Fruit fly (Drosophila melanogaster) whole organism, prepupa: ENCODE results near the gene fng.

Experiments used
- Blimp-1 ChIP-seq: fragments of 200-800 bp; sonication (Bioruptor generic); optimal IDR thresholded peaks from 3 replicates; lab custom pipeline; 2017; ENCODE audit warnings: missing biosample characterization, missing genetic modification characterization, mild to moderate bottlenecking, moderate library complexity, missing genetic modification reagents
- CG10631 ChIP-seq: fragments of 200-800 bp; sonication (Bioruptor generic); optimal IDR thresholded peaks from 2 replicates; lab custom pipeline; 2016; ENCODE audit warnings: missing biosample characterization, missing genetic modification characterization
- CG11762 ChIP-seq: fragments of 200-800 bp; sonication (Bioruptor generic); optimal IDR thresholded peaks from 3 replicates; lab custom pipeline; 2016; ENCODE audit warnings: missing biosample characterization, missing genetic modification characterization; ENCODE audit not compliant: insufficient read depth
- CG11902 ChIP-seq: fragments of 200-800 bp; sonication (Bioruptor generic); optimal IDR thresholded peaks from 3 replicates; lab custom pipeline; 2016; ENCODE audit warnings: missing biosample characterization, missing genetic modification characterization
- CG15336 ChIP-seq: fragments of 200-800 bp; sonication (Bioruptor generic); IDR thresholded peaks from 2 replicates; pipeline ENCODE4 v1.3.6; 2022; ENCODE audit warnings: missing biosample characterization, missing genetic modification characterization
- CG1621 ChIP-seq: fragments of 200-800 bp; sonication (Bioruptor generic); optimal IDR thresholded peaks from 3 replicates; lab custom pipeline; 2018; ENCODE audit warnings: missing biosample characterization, mild to moderate bottlenecking, missing genetic modification characterization
- CG16779 ChIP-seq: fragments of 200-800 bp; sonication (Bioruptor generic); optimal IDR thresholded peaks from 3 replicates; lab custom pipeline; 2017; ENCODE audit warnings: missing biosample characterization, mild to moderate bottlenecking, missing genetic modification characterization
- CG3032 ChIP-seq: fragments of 200-800 bp; optimal IDR thresholded peaks from 2 replicates; lab custom pipeline; 2019; ENCODE audit warnings: missing biosample characterization, mild to moderate bottlenecking, missing genetic modification characterization, moderate library complexity
- CG31627 ChIP-seq: fragments of 200-800 bp; sonication (Bioruptor generic); optimal IDR thresholded peaks from 3 replicates; lab custom pipeline; 2016; ENCODE audit warnings: missing biosample characterization, missing genetic modification characterization
- CG32006 ChIP-seq: fragments of 200-800 bp; sonication (Bioruptor generic); optimal IDR thresholded peaks from 3 replicates; lab custom pipeline; 2017; ENCODE audit warnings: missing biosample characterization, mild to moderate bottlenecking, missing genetic modification characterization
- CG34406 ChIP-seq: fragments of 200-800 bp; sonication (Bioruptor generic); optimal IDR thresholded peaks from 3 replicates; lab custom pipeline; 2016; ENCODE audit warnings: missing biosample characterization, missing genetic modification characterization
- CG3919 ChIP-seq: fragments of 200-800 bp; sonication (Bioruptor generic); optimal IDR thresholded peaks from 3 replicates; lab custom pipeline; 2016; ENCODE audit warnings: missing biosample characterization, missing genetic modification characterization
- CG4318 ChIP-seq: fragments of 200-800 bp; sonication (Bioruptor generic); optimal IDR thresholded peaks from 3 replicates; lab custom pipeline; 2017; ENCODE audit warnings: missing biosample characterization, mild to moderate bottlenecking, missing genetic modification characterization
- CG6163 ChIP-seq: fragments of 200-800 bp; sonication (Bioruptor generic); IDR thresholded peaks from 3 replicates; pipeline ENCODE4 v1.3.6; 2022; ENCODE audit warnings: missing biosample characterization, missing genetic modification characterization
- CG6276 ChIP-seq: fragments of 200-800 bp; sonication (Bioruptor generic); optimal IDR thresholded peaks from 2 replicates; lab custom pipeline; 2017; ENCODE audit warnings: missing biosample characterization, mild to moderate bottlenecking, missing genetic modification characterization
- CG6792 ChIP-seq: fragments of 200-800 bp; sonication (Bioruptor generic); optimal IDR thresholded peaks from 3 replicates; lab custom pipeline; 2016; ENCODE audit warnings: missing biosample characterization, missing genetic modification characterization
- CG6808 ChIP-seq: fragments of 200-800 bp; sonication (Bioruptor generic); optimal IDR thresholded peaks from 3 replicates; lab custom pipeline; 2017; ENCODE audit warnings: missing biosample characterization, missing genetic modification characterization, mild to moderate bottlenecking, moderate library complexity, missing genetic modification reagents
- CG6854 ChIP-seq: fragments of 200-800 bp; sonication (Bioruptor generic); optimal IDR thresholded peaks from 2 replicates; lab custom pipeline; 2017; ENCODE audit warnings: missing biosample characterization, mild to moderate bottlenecking, missing genetic modification characterization
- CG7368 ChIP-seq: fragments of 200-800 bp; sonication (Bioruptor generic); optimal IDR thresholded peaks from 3 replicates; lab custom pipeline; 2016; ENCODE audit warnings: missing biosample characterization, missing genetic modification characterization
- CG8119 ChIP-seq: fragments of 200-800 bp; sonication (Bioruptor generic); IDR thresholded peaks from 3 replicates; pipeline ENCODE4 v1.3.6; 2022; ENCODE audit warnings: missing biosample characterization, missing genetic modification characterization
- CG8319 ChIP-seq: fragments of 200-800 bp; sonication (Bioruptor generic); optimal IDR thresholded peaks from 3 replicates; lab custom pipeline; 2016; ENCODE audit warnings: missing biosample characterization, missing genetic modification characterization
- CG8632 ChIP-seq: fragments of 200-800 bp; sonication (Bioruptor generic); optimal IDR thresholded peaks from 3 replicates; lab custom pipeline; 2016; ENCODE audit warnings: missing biosample characterization, missing genetic modification characterization
- CG9139 ChIP-seq: fragments of 200-800 bp; sonication (Bioruptor generic); optimal IDR thresholded peaks from 3 replicates; lab custom pipeline; 2017; ENCODE audit warnings: missing biosample characterization, mild to moderate bottlenecking, missing genetic modification characterization
- Ets21C ChIP-seq: fragments of 200-800 bp; sonication (Bioruptor generic); optimal IDR thresholded peaks from 3 replicates; lab custom pipeline; 2016; ENCODE audit warnings: missing biosample characterization, missing genetic modification characterization
- Ets96B ChIP-seq: fragments of 200-800 bp; optimal IDR thresholded peaks from 2 replicates; lab custom pipeline; 2019; ENCODE audit warnings: missing biosample characterization, mild to moderate bottlenecking, missing genetic modification characterization, moderate library complexity
- Gug ChIP-seq: fragments of 200-800 bp; sonication (Bioruptor generic); IDR thresholded peaks from 2 replicates; pipeline ENCODE4 v1.3.6; 2022; ENCODE audit warnings: missing biosample characterization, missing genetic modification characterization
- Hr38 ChIP-seq: sonication (Bioruptor generic); optimal IDR thresholded peaks from 2 replicates; lab custom pipeline; 2016; ENCODE audit warnings: missing biosample characterization, missing genetic modification characterization
- Hr39 ChIP-seq: fragments of 200-800 bp; sonication (Bioruptor generic); optimal IDR thresholded peaks from 2 replicates; lab custom pipeline; 2016; ENCODE audit warnings: missing biosample characterization, missing genetic modification characterization
- Hr4 ChIP-seq: fragments of 200-800 bp; sonication (Bioruptor generic); optimal IDR thresholded peaks from 3 replicates; lab custom pipeline; 2016; ENCODE audit warnings: missing biosample characterization, missing genetic modification characterization
- Lpt ChIP-seq: fragments of 200-800 bp; sonication (Bioruptor generic); optimal IDR thresholded peaks from 3 replicates; lab custom pipeline; 2016; ENCODE audit warnings: missing biosample characterization, missing genetic modification characterization
- Met ChIP-seq: fragments of 200-800 bp; sonication (Bioruptor generic); optimal IDR thresholded peaks from 3 replicates; lab custom pipeline; 2016; ENCODE audit warnings: missing biosample characterization, missing genetic modification characterization
- OdsH ChIP-seq: fragments of 200-800 bp; sonication (Bioruptor generic); optimal IDR thresholded peaks from 3 replicates; lab custom pipeline; 2016; ENCODE audit warnings: missing biosample characterization, missing genetic modification characterization
- Sox102F ChIP-seq: fragments of 200-800 bp; sonication (Bioruptor generic); optimal IDR thresholded peaks from 2 replicates; lab custom pipeline; 2016; ENCODE audit warnings: missing biosample characterization, mild to moderate bottlenecking, missing genetic modification characterization
- Sox14 ChIP-seq: fragments of 200-800 bp; sonication (Bioruptor generic); optimal IDR thresholded peaks from 3 replicates; lab custom pipeline; 2016; ENCODE audit warnings: missing biosample characterization, missing genetic modification characterization
- Sox15 ChIP-seq: fragments of 200-800 bp; sonication (Bioruptor generic); optimal IDR thresholded peaks from 3 replicates; lab custom pipeline; 2016; ENCODE audit warnings: missing biosample characterization, missing genetic modification characterization
- achi ChIP-seq: fragments of 200-800 bp; sonication (Bioruptor generic); optimal IDR thresholded peaks from 3 replicates; lab custom pipeline; 2016; ENCODE audit warnings: missing biosample characterization, missing genetic modification characterization
- acj6 ChIP-seq: fragments of 200-800 bp; sonication (Bioruptor generic); optimal IDR thresholded peaks from 3 replicates; lab custom pipeline; 2016; ENCODE audit warnings: missing biosample characterization, missing genetic modification characterization
- cyc ChIP-seq: fragments of 200-800 bp; sonication (Bioruptor generic); optimal IDR thresholded peaks from 3 replicates; lab custom pipeline; 2016; ENCODE audit warnings: missing biosample characterization, missing genetic modification characterization
- dac ChIP-seq: fragments of 200-800 bp; sonication (Bioruptor generic); optimal IDR thresholded peaks from 2 replicates; lab custom pipeline; 2017; ENCODE audit warnings: missing biosample characterization, mild to moderate bottlenecking, missing genetic modification characterization
- dsx ChIP-seq: fragments of 200-800 bp; optimal IDR thresholded peaks from 3 replicates; lab custom pipeline; 2019; ENCODE audit warnings: missing biosample characterization, mild to moderate bottlenecking, missing genetic modification characterization, moderate library complexity; ENCODE audit not compliant: poor library complexity, severe bottlenecking
- eg ChIP-seq: fragments of 200-800 bp; sonication (Bioruptor generic); IDR thresholded peaks from 3 replicates; pipeline ENCODE4 v1.3.6; 2022; ENCODE audit warnings: missing biosample characterization, missing genetic modification characterization
- esn ChIP-seq: fragments of 200-800 bp; sonication (Bioruptor generic); optimal IDR thresholded peaks from 2 replicates; lab custom pipeline; 2016; ENCODE audit warnings: missing biosample characterization, mild to moderate bottlenecking, missing genetic modification characterization, moderate library complexity
- fd59A ChIP-seq: fragments of 200-800 bp; sonication (Bioruptor generic); optimal IDR thresholded peaks from 2 replicates; lab custom pipeline; 2017; ENCODE audit warnings: missing biosample characterization, mild to moderate bottlenecking, missing genetic modification characterization, missing genetic modification reagents
- fd85E ChIP-seq: fragments of 200-800 bp; sonication (Bioruptor generic); optimal IDR thresholded peaks from 3 replicates; lab custom pipeline; 2016; ENCODE audit warnings: missing biosample characterization, missing genetic modification characterization
- lz ChIP-seq: fragments of 200-800 bp; sonication (Bioruptor generic); optimal IDR thresholded peaks from 3 replicates; lab custom pipeline; 2016; ENCODE audit warnings: missing biosample characterization, missing genetic modification characterization
- net ChIP-seq: fragments of 200-800 bp; sonication (Bioruptor generic); optimal IDR thresholded peaks from 3 replicates; lab custom pipeline; 2016; ENCODE audit warnings: missing biosample characterization, missing genetic modification characterization
- pdm3 ChIP-seq: fragments of 200-800 bp; sonication (Bioruptor generic); optimal IDR thresholded peaks from 3 replicates; lab custom pipeline; 2016; ENCODE audit warnings: missing biosample characterization, missing genetic modification characterization
- salr ChIP-seq, 2 experiments: fragments of 200-800 bp; sonication (Bioruptor generic); optimal IDR thresholded peaks; 3 replicates each; lab custom pipeline; 2016 to 2018; ENCODE audit warnings: missing biosample characterization in 2 of 2, missing genetic modification characterization in 2 of 2, mild to moderate bottlenecking in 1 of 2
- spab ChIP-seq: fragments of 200-800 bp; sonication (Bioruptor generic); optimal IDR thresholded peaks from 2 replicates; lab custom pipeline; 2017; ENCODE audit warnings: missing biosample characterization, mild to moderate bottlenecking, missing genetic modification characterization, missing genetic modification reagents
- ss ChIP-seq, 2 experiments: fragments of 200-800 bp; sonication (Bioruptor generic); optimal IDR thresholded peaks; 2 replicates in 1 of 2; 3 replicates in 1 of 2; lab custom pipeline; 2017 to 2018; ENCODE audit warnings: mild to moderate bottlenecking in 2 of 2, missing biosample characterization in 2 of 2, missing genetic modification characterization in 2 of 2, moderate library complexity in 1 of 2
- svp ChIP-seq: fragments of 200-800 bp; sonication (Bioruptor generic); peaks from one replicate; lab custom pipeline; 2016; ENCODE audit warnings: missing biosample characterization, missing genetic modification characterization
- topi ChIP-seq: fragments of 200-800 bp; sonication (Bioruptor generic); optimal IDR thresholded peaks from 3 replicates; lab custom pipeline; 2016; ENCODE audit warnings: missing biosample characterization, missing genetic modification characterization
- vri ChIP-seq: fragments of 200-800 bp; sonication (Bioruptor generic); optimal IDR thresholded peaks from 3 replicates; lab custom pipeline; 2016; ENCODE audit warnings: missing biosample characterization, mild to moderate bottlenecking, missing genetic modification characterization

Gene fng

DNA sequence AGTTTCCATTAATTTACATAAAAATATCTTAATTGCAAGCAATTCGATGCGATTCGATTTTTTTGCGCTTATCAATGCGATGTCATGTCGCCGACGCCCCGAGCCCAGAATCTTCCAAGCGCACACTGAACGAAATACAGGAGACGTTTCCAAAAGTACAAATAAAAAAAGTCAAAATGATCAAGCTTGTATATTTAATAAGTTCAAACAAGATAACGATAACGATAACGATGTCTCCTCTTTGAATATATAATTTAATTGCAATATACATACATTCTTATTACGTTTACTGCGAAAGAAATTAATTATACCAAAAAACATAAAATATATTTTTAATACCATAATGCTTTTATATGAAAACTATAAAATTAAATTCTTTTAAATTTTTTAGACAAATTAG is 40.9 kb upstream of the fng start:
- TF ChIP-seq Lpt, result no peak
- TF ChIP-seq CG8319 (GFP tag; lab: Kevin White, UChicago), result peak; percentile 28
- TF ChIP-seq CG3032 (tag; lab: Kevin White, UChicago), result peak; percentile 58
- TF ChIP-seq achi (GFP tag; lab: Kevin White, UChicago), result peak; percentile 49
- peak; percentile 52 for TF ChIP-seq topi (GFP tag; lab: Kevin White, UChicago)
- TF ChIP-seq lz (GFP tag; lab: Kevin White, UChicago), result peak; percentile 26
- peak; percentile 50 for TF ChIP-seq CG6792
- no peak for TF ChIP-seq CG15336 (GFP tag; lab: Robert Waterston, UW)
- no peak for TF ChIP-seq OdsH (GFP tag; lab: Kevin White, UChicago)
- peak; percentile 51 for TF ChIP-seq spab (GFP tag; lab: Kevin White, UChicago)
- no peak for TF ChIP-seq CG11762
- TF ChIP-seq CG16779 (tag; lab: Kevin White, UChicago), result no peak
- TF ChIP-seq CG9139 (GFP tag; lab: Kevin White, UChicago), result peak; percentile 26
- TF ChIP-seq Blimp-1, result no peak
- peak; percentile 50 for TF ChIP-seq fd59A
- TF ChIP-seq svp (GFP tag; lab: Kevin White, UChicago), result peak; percentile 89
- TF ChIP-seq net, result no peak
- no peak for TF ChIP-seq Ets21C
- no peak for TF ChIP-seq vri (GFP tag; lab: Kevin White, UChicago)
- TF ChIP-seq acj6 (GFP tag; lab: Kevin White, UChicago), result peak; percentile 61
- no peak for TF ChIP-seq Hr39 (GFP tag; lab: Kevin White, UChicago)
- peak; percentile 22 for TF ChIP-seq CG31627 (GFP tag; lab: Kevin White, UChicago)
- no peak for TF ChIP-seq Sox14
- no peak for TF ChIP-seq dac (GFP tag; lab: Kevin White, UChicago)
- TF ChIP-seq Hr38 (GFP tag; lab: Kevin White, UChicago), result no peak
- TF ChIP-seq CG34406 (GFP tag; lab: Kevin White, UChicago), result peak; percentile 67
- TF ChIP-seq cyc, result peak; percentile 31
- TF ChIP-seq CG6276 (GFP tag; lab: Kevin White, UChicago), result no peak
- peak; percentile 77 for TF ChIP-seq Ets96B (tag; lab: Kevin White, UChicago)
- TF ChIP-seq CG6854 (GFP tag; lab: Kevin White, UChicago), result no peak
- TF ChIP-seq ss (GFP tag; optimal IDR thresholded peaks at IDR 0.05; lab: Kevin White, UChicago), result peak; percentile 22 to 65
- TF ChIP-seq Sox102F (GFP tag; lab: Kevin White, UChicago), result peak; percentile 41
- peak; percentile 19 for TF ChIP-seq CG6808
- TF ChIP-seq CG8119 (GFP tag; lab: Robert Waterston, UW), result 0 out of 3 replicates have a peak, but pooled peaks have one; percentile 21
- peak; percentile 35 for TF ChIP-seq pdm3 (GFP tag; lab: Kevin White, UChicago)
- TF ChIP-seq Sox15 (GFP tag; lab: Kevin White, UChicago), result no peak
- peak; percentile 44 for TF ChIP-seq dsx
- TF ChIP-seq Met, result peak; percentile 49
- TF ChIP-seq CG10631 (GFP tag; lab: Kevin White, UChicago), result peak; percentile 49
- TF ChIP-seq CG3919 (GFP tag; lab: Kevin White, UChicago), result peak; percentile 66
- TF ChIP-seq Hr4 (GFP tag; lab: Kevin White, UChicago), result no peak
- peak; percentile 61 for TF ChIP-seq esn (GFP tag; lab: Kevin White, UChicago)
- TF ChIP-seq fd85E (GFP tag; lab: Kevin White, UChicago), result no peak
- no peak for TF ChIP-seq CG32006
- no peak for TF ChIP-seq CG4318 (GFP tag; lab: Kevin White, UChicago)
- peak; percentile 8 for TF ChIP-seq CG11902
- TF ChIP-seq CG7368 (GFP tag; lab: Kevin White, UChicago), result peak; percentile 23
- TF ChIP-seq eg (GFP tag; lab: Robert Waterston, UW), result no peak
- TF ChIP-seq CG8632 (GFP tag; lab: Kevin White, UChicago), result peak; percentile 72
- no peak for TF ChIP-seq CG1621 (tag; lab: Kevin White, UChicago)
- no peak for TF ChIP-seq Gug (GFP tag; lab: Robert Waterston, UW)
- TF ChIP-seq salr (GFP tag; optimal IDR thresholded peaks at IDR 0.05; lab: Kevin White, UChicago), result no peak
- TF ChIP-seq CG6163, result no peak
